Worm (Caenorhabditis elegans): ENCODE results near the gene tftc-5.
A peak's percentile ranks its signal among the peaks of the same experiment; 100 is the strongest.

tftc-5 gene

DNA sequence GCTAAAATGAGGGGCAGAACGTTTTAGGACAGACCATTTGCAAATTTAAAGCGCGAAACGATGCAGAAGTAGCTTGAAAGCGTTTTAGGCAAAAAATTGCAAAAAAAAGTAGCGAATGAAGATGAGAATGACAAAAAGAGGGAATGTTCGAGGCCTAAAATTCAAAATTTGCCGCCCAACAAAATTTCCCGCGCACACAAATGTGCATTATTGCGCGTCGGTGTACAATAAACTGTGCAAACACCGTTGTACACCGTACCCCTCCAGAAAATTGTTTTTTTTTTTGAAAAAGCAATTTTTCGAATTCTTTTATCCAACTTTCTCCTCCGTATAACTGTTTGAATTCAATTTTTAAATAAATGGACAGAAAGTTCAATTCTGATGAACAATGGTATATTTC lies 2.2 kb upstream of the tftc-5 start, which contains the start of gene snpc-3.4 (continued):
- TF ChIP-seq rpc-1 (optimal IDR thresholded peaks at IDR 0.05) (peak; percentile 9), rpc-1 (tag; optimal IDR thresholded peaks at IDR 0.05) (no peak), ceh-100 (GFP tag; IDR thresholded peaks at IDR 0.05) (peak; percentile 61; the same call in 1 of the 2 replicates), hlh-26 (GFP tag; conservative IDR thresholded peaks at IDR 0.05) (no peak), ztf-26 (tag; optimal IDR thresholded peaks at IDR 0.05) (no peak), D2030.7 (GFP tag; IDR thresholded peaks at IDR 0.05) (peak; percentile 98), dpff-1 (tag; optimal IDR thresholded peaks at IDR 0.05) (no peak), F49E8.2 (tag; optimal IDR thresholded peaks at IDR 0.05; ENCODE audit: insufficient read depth) (peak; percentile 81), zim-3 (tag; optimal IDR thresholded peaks at IDR 0.05) (no peak), attf-3 (GFP tag; conservative IDR thresholded peaks at IDR 0.05) (peak; percentile 63; the same call in 1 of the 2 replicates), ceh-40 (GFP tag; IDR thresholded peaks at IDR 0.05) (no peak), sptf-2 (GFP tag; optimal IDR thresholded peaks at IDR 0.05) (no peak), Y53F4B.3 (GFP tag; IDR thresholded peaks at IDR 0.05) (peak; percentile 7; the same call in 1 of the 2 replicates), ets-4 (GFP tag; optimal IDR thresholded peaks at IDR 0.05) (no peak), hmg-1.2 (GFP tag; IDR thresholded peaks at IDR 0.05) (peak; percentile 69), ama-1 (optimal IDR thresholded peaks at IDR 0.05) (no peak), ama-1 (GFP tag; optimal IDR thresholded peaks at IDR 0.05) (peak in 1 of 2 experiments; percentile 41), tbp1 (GFP tag; optimal IDR thresholded peaks at IDR 0.05) (peak; percentile 65), ztf-18 (tag; optimal IDR thresholded peaks at IDR 0.05) (peak; percentile 78), fkh-3 (tag; optimal IDR thresholded peaks at IDR 0.05) (no peak), hsf-1 (GFP tag; IDR thresholded peaks at IDR 0.05) (peak; percentile 98), ceh-27 (GFP tag; optimal IDR thresholded peaks at IDR 0.05) (peak; percentile 71), Y79H2A.3 (GFP tag; conservative IDR thresholded peaks at IDR 0.05) (peak; percentile 88), him-1 (tag; optimal IDR thresholded peaks at IDR 0.05) (no peak), madf-3 (GFP tag; IDR thresholded peaks at IDR 0.05) (peak; percentile 95), sea-2 (GFP tag; IDR thresholded peaks at IDR 0.05) (no peak), let-526 (GFP tag; IDR thresholded peaks at IDR 0.05) (no peak), akir-1 (GFP tag; optimal IDR thresholded peaks at IDR 0.05) (no peak), K11D2.4 (GFP tag; IDR thresholded peaks at IDR 0.05) (0 out of 2 replicates have a peak, but pooled peaks have one; percentile 42), snpc-3.4 (tag; optimal IDR thresholded peaks at IDR 0.05) (peak; percentile 94), bed-2 (GFP tag; IDR thresholded peaks at IDR 0.05) (0 out of 2 replicates have a peak, but pooled peaks have one; percentile 30), Y53G8AR.9 (GFP tag; conservative IDR thresholded peaks at IDR 0.05) (peak; percentile 85), madf-8 (GFP tag; conservative IDR thresholded peaks at IDR 0.05) (peak; percentile 96), nfyb-1 (GFP tag; IDR thresholded peaks at IDR 0.05) (peak; percentile 90)

DNA sequence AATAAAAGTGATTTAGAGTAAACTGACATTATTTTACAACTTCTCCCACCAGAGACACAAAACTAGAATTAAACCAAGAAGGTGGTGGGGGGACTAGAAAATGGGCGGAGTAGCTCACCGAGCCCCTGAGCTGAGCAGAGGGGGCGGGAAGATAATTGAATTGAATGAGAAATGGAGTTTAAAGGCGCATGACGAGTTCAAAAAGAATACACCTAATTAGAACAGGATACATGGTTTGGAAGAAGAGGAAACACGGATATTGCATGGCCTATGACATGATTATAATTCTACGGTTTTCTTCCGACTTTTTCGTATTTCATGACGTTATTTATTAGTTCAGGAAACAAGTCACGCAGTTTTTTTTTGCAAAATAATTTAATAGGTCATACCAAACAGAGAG lies 6.1 kb downstream of the tftc-5 start, which contains the start of gene T02C12.5:
TSS of gene T02C12.5 (minus strand) at position 101 of the 400 bp plus-strand sequence.
- TF ChIP-seq snpc-3.4 (tag; optimal IDR thresholded peaks at IDR 0.05) (no peak), lin-35 (GFP tag; optimal IDR thresholded peaks at IDR 0.05) (no peak), B0336.3 (GFP tag; IDR thresholded peaks at IDR 0.05) (no peak), die-1 (tag; optimal IDR thresholded peaks at IDR 0.05) (no peak), nhr-120 (GFP tag; IDR thresholded peaks at IDR 0.05) (no peak), somi-1 (GFP tag; optimal IDR thresholded peaks at IDR 0.05) (no peak), zim-3 (tag; optimal IDR thresholded peaks at IDR 0.05) (no peak), F10E7.11 (tag; optimal IDR thresholded peaks at IDR 0.05) (no peak), ztf-25 (GFP tag; IDR thresholded peaks at IDR 0.05) (no peak), aptf-3 (GFP tag; IDR thresholded peaks at IDR 0.05) (no peak), K12H6.12 (tag; optimal IDR thresholded peaks at IDR 0.05) (no peak), nfya-2 (GFP tag; IDR thresholded peaks at IDR 0.05) (no peak), ceh-58 (GFP tag; IDR thresholded peaks at IDR 0.05) (no peak)

All from whole organism, young adult.